Worm (Caenorhabditis elegans): ENCODE data around the gene F13A7.14.
"Not testable (repeated sequence)": the region's sequence is repeated elsewhere in the genome, so short reads cannot be mapped to it uniquely, and the experiment has no call there.

F13A7.14 gene

ce11 chrV:16383729-16384128 is 18.0 kb upstream of the F13A7.14 start, which contains the start of gene F13A7.7:
TSS of gene F13A7.7 (minus strand) at chrV:16383829.
- TF ChIP-seq die-1 (tag; optimal IDR thresholded peaks at IDR 0.05); ztf-3 (GFP tag; optimal IDR thresholded peaks at IDR 0.05); fkh-3 (tag; optimal IDR thresholded peaks at IDR 0.05): not testable (repeated sequence)

ce11 chrV:16388268-16388667 is 13.4 kb upstream of the F13A7.14 start, which contains the start of gene sri-65:
TSS of gene sri-65 (minus strand) at chrV:16388368.
- TF ChIP-seq hmg-1.2 (GFP tag; IDR thresholded peaks at IDR 0.05) (no peak), repo-1 (tag; optimal IDR thresholded peaks at IDR 0.05) (no peak), pha-4 (tag; optimal IDR thresholded peaks at IDR 0.05) (no peak)

DNA sequence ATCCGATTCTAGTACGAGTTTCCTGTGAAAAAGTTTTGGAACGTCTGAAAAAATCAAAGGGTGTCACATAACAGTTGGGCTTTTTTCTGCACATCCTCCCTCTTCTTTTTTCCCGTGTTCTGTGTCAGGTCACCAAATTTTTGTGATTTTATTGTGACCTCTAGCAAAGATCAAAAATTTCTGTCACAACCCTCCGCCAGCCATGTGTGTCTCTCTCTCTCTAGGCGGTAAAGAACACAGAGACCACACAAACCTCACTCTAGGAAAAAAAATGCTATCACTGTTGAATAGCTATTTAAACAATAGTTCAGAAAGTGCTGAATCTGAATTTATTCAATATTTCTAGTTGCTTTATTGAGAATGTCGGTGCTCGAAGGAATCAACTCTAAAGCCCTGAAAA is 11.0 kb upstream of the F13A7.14 start, which contains the start of gene gst-44:
TSS of gene gst-44 (plus strand) at position 237 of the 400 bp plus-strand sequence.
- TF ChIP-seq nhr-80 (tag; optimal IDR thresholded peaks at IDR 0.05) (peak; percentile 62), mel-28 (tag; optimal IDR thresholded peaks at IDR 0.05; ENCODE audit: borderline replicate concordance) (no peak), C06A6.2 (GFP tag; conservative IDR thresholded peaks at IDR 0.05) (no peak), chd-7 (tag; optimal IDR thresholded peaks at IDR 0.05) (no peak), Y67H2A.10 (GFP tag; conservative IDR thresholded peaks at IDR 0.05) (no peak)

ce11 chrV:16393728-16394127 is 8.0 kb upstream of the F13A7.14 start, which contains the start of gene srd-63:
TSS of gene srd-63 (minus strand) at chrV:16393828.
- TF ChIP-seq F52B5.7 (tag; optimal IDR thresholded peaks at IDR 0.05) (no peak), lsy-27 (tag; optimal IDR thresholded peaks at IDR 0.05; ENCODE audit: borderline replicate concordance, insufficient read depth) (no peak), aptf-2 (GFP tag; conservative IDR thresholded peaks at IDR 0.05) (no peak), dox-1 (GFP tag; IDR thresholded peaks at IDR 0.05) (no peak), egrh-3 (GFP tag; IDR thresholded peaks at IDR 0.05) (no peak), hlh-12 (tag; optimal IDR thresholded peaks at IDR 0.05) (no peak), ceh-100 (GFP tag; IDR thresholded peaks at IDR 0.05) (no peak), Y56A3A.18 (GFP tag; IDR thresholded peaks at IDR 0.05) (no peak), hrde-1 (tag; optimal IDR thresholded peaks at IDR 0.05; ENCODE audit: borderline replicate concordance) (no peak), rpc-1 (optimal IDR thresholded peaks at IDR 0.05) (no peak), rpc-1 (tag; optimal IDR thresholded peaks at IDR 0.05) (no peak), ztf-28 (GFP tag; IDR thresholded peaks at IDR 0.05) (no peak), tbx-9 (tag; optimal IDR thresholded peaks at IDR 0.05; ENCODE audit: borderline replicate concordance) (no peak), nfya-2 (GFP tag; IDR thresholded peaks at IDR 0.05) (no peak), F39B2.1 (GFP tag; IDR thresholded peaks at IDR 0.05) (no peak), madf-8 (GFP tag; conservative IDR thresholded peaks at IDR 0.05) (no peak), snpc-3.4 (tag; optimal IDR thresholded peaks at IDR 0.05) (no peak), efl-1 (GFP tag; optimal IDR thresholded peaks at IDR 0.05) (no peak)

ce11 chrV:16395131-16395530 is 6.6 kb upstream of the F13A7.14 start, which contains the start of gene F13A7.11:
TSS of gene F13A7.11 (minus strand) at chrV:16395304.
- TF ChIP-seq nhr-120 (GFP tag; IDR thresholded peaks at IDR 0.05) (no peak), dox-1 (GFP tag; IDR thresholded peaks at IDR 0.05) (no peak), snpc-1.1 (tag; optimal IDR thresholded peaks at IDR 0.05; ENCODE audit: insufficient read depth) (no peak), nhr-80 (tag; optimal IDR thresholded peaks at IDR 0.05) (peak; percentile 41), cebp-2 (GFP tag; IDR thresholded peaks at IDR 0.05) (0 out of 2 replicates have a peak, but pooled peaks have one; percentile 52), cebp-1 (GFP tag; IDR thresholded peaks at IDR 0.05) (peak; percentile 99), cebp-1 (tag; optimal IDR thresholded peaks at IDR 0.05) (peak; percentile 99), snpc-4 (GFP tag; optimal IDR thresholded peaks at IDR 0.05) (no peak), snpc-4 (tag; optimal IDR thresholded peaks at IDR 0.05) (peak in 2 of 4 experiments; percentile 2 to 4), Y56A3A.18 (GFP tag; IDR thresholded peaks at IDR 0.05) (no peak), mcd-1 (GFP tag; IDR thresholded peaks at IDR 0.05) (0 out of 2 replicates have a peak, but pooled peaks have one; percentile 13), attf-5 (GFP tag; optimal IDR thresholded peaks at IDR 0.05) (peak; percentile 15)

Measured in whole organism, young adult.